Fruit fly (Drosophila melanogaster) whole organism, embryonic: ENCODE measurements around the gene GstD8.

Source experiments
- Atf3 ChIP-seq: fragments of 200-800 bp; sonication (Bioruptor generic); optimal IDR thresholded peaks from 3 replicates; lab custom pipeline; 2016; ENCODE audit warnings: missing biosample characterization, missing genetic modification characterization
- BtbVII ChIP-seq: fragments of 200-800 bp; sonication (Bioruptor generic); optimal IDR thresholded peaks from 3 replicates; lab custom pipeline; 2017; ENCODE audit warnings: missing biosample characterization, mild to moderate bottlenecking, missing genetic modification characterization
- Bteb2 ChIP-seq: fragments of 200-800 bp; sonication (Bioruptor generic); optimal IDR thresholded peaks from 2 replicates; lab custom pipeline; 2016; ENCODE audit warnings: missing biosample characterization, missing genetic modification characterization
- CG10979 ChIP-seq: fragments of 200-800 bp; sonication (Bioruptor generic); optimal IDR thresholded peaks from 2 replicates; lab custom pipeline; 2018; ENCODE audit warnings: missing biosample characterization, mild to moderate bottlenecking, missing genetic modification characterization, moderate library complexity
- CG12942 ChIP-seq: fragments of 200-800 bp; sonication (Bioruptor generic); optimal IDR thresholded peaks from 3 replicates; lab custom pipeline; 2016; ENCODE audit warnings: missing biosample characterization, missing genetic modification characterization
- CG13624 ChIP-seq: fragments of 200-800 bp; sonication (Bioruptor generic); optimal IDR thresholded peaks from 2 replicates; lab custom pipeline; 2016; ENCODE audit warnings: missing biosample characterization, missing genetic modification characterization
- CG14965 ChIP-seq: fragments of 200-800 bp; sonication (Bioruptor generic); optimal IDR thresholded peaks from 2 replicates; lab custom pipeline; 2016; ENCODE audit warnings: missing biosample characterization, missing genetic modification characterization, borderline replicate concordance
- CG15601 ChIP-seq: fragments of 200-800 bp; sonication (Bioruptor generic); optimal IDR thresholded peaks from 3 replicates; lab custom pipeline; 2019; ENCODE audit warnings: missing biosample characterization, mild to moderate bottlenecking, missing genetic modification characterization, moderate library complexity
- CG17359 ChIP-seq: fragments of 200-800 bp; sonication (Bioruptor generic); optimal IDR thresholded peaks from 3 replicates; lab custom pipeline; 2018; ENCODE audit warnings: missing biosample characterization, mild to moderate bottlenecking, missing genetic modification characterization, moderate library complexity
- CG17568 ChIP-seq: fragments of 200-800 bp; sonication (Bioruptor generic); optimal IDR thresholded peaks from 2 replicates; lab custom pipeline; 2018; ENCODE audit warnings: missing biosample characterization, mild to moderate bottlenecking, missing genetic modification characterization, moderate library complexity
- CG18011 ChIP-seq: fragments of 200-800 bp; sonication (Bioruptor generic); optimal IDR thresholded peaks from 2 replicates; lab custom pipeline; 2017; ENCODE audit warnings: missing biosample characterization, missing genetic modification characterization, mild to moderate bottlenecking, moderate library complexity, missing genotype
- CG18476 ChIP-seq: fragments of 200-800 bp; sonication (Bioruptor generic); optimal IDR thresholded peaks from 2 replicates; lab custom pipeline; 2016; ENCODE audit warnings: missing biosample characterization, mild to moderate bottlenecking, missing genetic modification characterization
- CG3163 ChIP-seq: fragments of 200-800 bp; sonication (Bioruptor generic); optimal IDR thresholded peaks from 3 replicates; lab custom pipeline; 2016; ENCODE audit warnings: missing biosample characterization, missing genetic modification characterization
- CG7357 ChIP-seq: fragments of 200-800 bp; sonication (Bioruptor generic); IDR thresholded peaks from 3 replicates; pipeline ENCODE4 v1.3.6; 2022; ENCODE audit warnings: missing biosample characterization, missing genetic modification characterization
- CG7556 ChIP-seq: fragments of 200-800 bp; sonication (Bioruptor generic); optimal IDR thresholded peaks from 2 replicates; lab custom pipeline; 2017; ENCODE audit warnings: missing biosample characterization, mild to moderate bottlenecking, missing genetic modification characterization
- CG9609 ChIP-seq: fragments of 200-800 bp; sonication (Bioruptor generic); optimal IDR thresholded peaks from 3 replicates; lab custom pipeline; 2016; ENCODE audit warnings: missing biosample characterization, missing genetic modification characterization
- CTCF ChIP-seq: fragments of 200-800 bp; sonication (Bioruptor generic); optimal IDR thresholded peaks from 2 replicates; lab custom pipeline; 2017; ENCODE audit warnings: missing biosample characterization, mild to moderate bottlenecking, missing genetic modification characterization, moderate library complexity
- Chrac-16 ChIP-seq: fragments of 200-800 bp; sonication (Bioruptor generic); optimal IDR thresholded peaks from 3 replicates; lab custom pipeline; 2016; ENCODE audit warnings: missing biosample characterization, missing genetic modification characterization
- E2f2 ChIP-seq: fragments of 200-800 bp; sonication (Bioruptor generic); IDR thresholded peaks from 2 replicates; pipeline ENCODE4 v1.3.6; 2022; ENCODE audit warnings: missing biosample characterization, missing genetic modification characterization
- Fer1 ChIP-seq: fragments of 200-800 bp; sonication (Bioruptor generic); optimal IDR thresholded peaks from 2 replicates; lab custom pipeline; 2017; ENCODE audit warnings: missing biosample characterization, mild to moderate bottlenecking, missing genetic modification characterization
- HLHmδ ChIP-seq: fragments of 200-800 bp; sonication (Bioruptor generic); optimal IDR thresholded peaks from 2 replicates; lab custom pipeline; 2018; ENCODE audit warnings: missing biosample characterization, mild to moderate bottlenecking, missing genetic modification characterization, moderate library complexity
- MBD-R2 ChIP-seq: fragments of 200-800 bp; sonication (Bioruptor generic); IDR thresholded peaks from 2 replicates; pipeline ENCODE4 v1.3.6; 2022; ENCODE audit warnings: missing biosample characterization, missing genetic modification characterization
- Pdp1 ChIP-seq, 2 experiments: fragments of 200-800 bp; sonication (Bioruptor generic); optimal IDR thresholded peaks; 3 replicates each; lab custom pipeline; 2016; ENCODE audit warnings: missing biosample characterization in 2 of 2, missing genetic modification characterization in 2 of 2, mild to moderate bottlenecking in 1 of 2, moderate library complexity in 1 of 2
- Scr ChIP-seq: fragments of 200-800 bp; sonication (Bioruptor generic); IDR thresholded peaks from 2 replicates; pipeline ENCODE4 v1.3.6; 2022; ENCODE audit warnings: missing biosample characterization, missing genetic modification characterization; ENCODE audit not compliant: partially characterized antibody
- Vsx1 ChIP-seq: fragments of 200-800 bp; sonication (Bioruptor generic); optimal IDR thresholded peaks from 2 replicates; lab custom pipeline; 2017; ENCODE audit warnings: missing biosample characterization, mild to moderate bottlenecking, missing genetic modification characterization, missing genetic modification reagents
- YL-1 ChIP-seq: fragments of 200-800 bp; sonication (Bioruptor generic); optimal IDR thresholded peaks from 3 replicates; lab custom pipeline; 2017; ENCODE audit warnings: missing biosample characterization, mild to moderate bottlenecking, missing genetic modification characterization
- al ChIP-seq: fragments of 200-800 bp; sonication (Bioruptor generic); IDR thresholded peaks from 2 replicates; pipeline ENCODE4 v1.3.6; 2022; ENCODE audit warnings: missing biosample characterization, missing genetic modification characterization
- amos ChIP-seq: fragments of 200-800 bp; sonication (Bioruptor generic); IDR thresholded peaks from 2 replicates; pipeline ENCODE4 v1.3.6; 2022; ENCODE audit warnings: missing biosample characterization, missing genetic modification characterization; ENCODE audit not compliant: partially characterized antibody
- ci ChIP-seq: fragments of 200-800 bp; sonication (Bioruptor generic); IDR thresholded peaks from 3 replicates; pipeline ENCODE4 v1.3.6; 2022; ENCODE audit warnings: missing biosample characterization, missing genetic modification characterization
- cwo ChIP-seq: fragments of 200-800 bp; sonication (Bioruptor generic); optimal IDR thresholded peaks from 3 replicates; lab custom pipeline; 2017; ENCODE audit warnings: missing biosample characterization, missing genetic modification characterization, mild to moderate bottlenecking, moderate library complexity, missing genetic modification reagents
- da ChIP-seq: fragments of 200-800 bp; sonication (Bioruptor generic); optimal IDR thresholded peaks from 2 replicates; lab custom pipeline; 2016; ENCODE audit warnings: missing biosample characterization, missing genetic modification characterization
- ems ChIP-seq: fragments of 200-800 bp; sonication (Bioruptor generic); optimal IDR thresholded peaks from 3 replicates; lab custom pipeline; 2016; ENCODE audit warnings: missing biosample characterization, missing genetic modification characterization
- ewg ChIP-seq: fragments of 200-800 bp; sonication (Bioruptor generic); optimal IDR thresholded peaks from 3 replicates; lab custom pipeline; 2017; ENCODE audit warnings: mild to moderate bottlenecking, missing biosample characterization, missing genetic modification reagents, missing genetic modification characterization
- gsb ChIP-seq: fragments of 200-800 bp; sonication (Bioruptor generic); IDR thresholded peaks from 2 replicates; pipeline ENCODE4 v1.3.6; 2022; ENCODE audit warnings: missing biosample characterization, missing genetic modification characterization
- inv ChIP-seq: fragments of 200-800 bp; sonication (Bioruptor generic); IDR thresholded peaks from 2 replicates; pipeline ENCODE4 v1.3.6; 2022; ENCODE audit warnings: missing biosample characterization, missing genetic modification characterization; ENCODE audit not compliant: partially characterized antibody
- klu ChIP-seq: fragments of 200-800 bp; sonication (Bioruptor generic); IDR thresholded peaks from 2 replicates; pipeline ENCODE4 v1.3.6; 2022; ENCODE audit warnings: missing biosample characterization, missing genetic modification characterization
- maf-S ChIP-seq: fragments of 200-800 bp; sonication (Bioruptor generic); optimal IDR thresholded peaks from 2 replicates; lab custom pipeline; 2016; ENCODE audit warnings: missing biosample characterization, missing genetic modification characterization
- peb ChIP-seq: fragments of 200-800 bp; sonication (Bioruptor generic); IDR thresholded peaks from 2 replicates; pipeline ENCODE4 v1.3.6; 2022; ENCODE audit warnings: missing biosample characterization, missing genetic modification characterization
- pho ChIP-seq: fragments of 200-800 bp; sonication (Bioruptor generic); optimal IDR thresholded peaks from 2 replicates; lab custom pipeline; 2016; ENCODE audit warnings: missing biosample characterization, missing genetic modification characterization
- pita ChIP-seq: fragments of 200-800 bp; sonication (Bioruptor generic); optimal IDR thresholded peaks from 2 replicates; lab custom pipeline; 2017; ENCODE audit warnings: missing biosample characterization, mild to moderate bottlenecking, missing genetic modification characterization
- row ChIP-seq: fragments of 200-800 bp; sonication (Bioruptor generic); IDR thresholded peaks from 3 replicates; pipeline ENCODE4 v1.3.6; 2022; ENCODE audit warnings: missing biosample characterization, missing genetic modification characterization
- sim ChIP-seq: fragments of 200-800 bp; sonication (Bioruptor generic); IDR thresholded peaks from 2 replicates; pipeline ENCODE4 v1.3.6; 2022; ENCODE audit warnings: missing biosample characterization, missing genetic modification characterization
- slp2 ChIP-seq: fragments of 200-800 bp; sonication (Bioruptor generic); optimal IDR thresholded peaks from 2 replicates; lab custom pipeline; 2016; ENCODE audit warnings: missing biosample characterization, missing genetic modification characterization
- sob ChIP-seq: fragments of 200-800 bp; sonication (Bioruptor generic); IDR thresholded peaks from 2 replicates; pipeline ENCODE4 v1.3.6; 2022; ENCODE audit warnings: missing biosample characterization, missing genetic modification characterization
- sug ChIP-seq: fragments of 200-800 bp; optimal IDR thresholded peaks from 2 replicates; lab custom pipeline; 2019; ENCODE audit warnings: missing biosample characterization, mild to moderate bottlenecking, missing genetic modification characterization, moderate library complexity
- tin ChIP-seq: fragments of 200-800 bp; sonication (Bioruptor generic); optimal IDR thresholded peaks from 3 replicates; lab custom pipeline; 2016; ENCODE audit warnings: missing biosample characterization, missing genetic modification characterization
- tio ChIP-seq: fragments of 200-800 bp; sonication (Bioruptor generic); optimal IDR thresholded peaks from 2 replicates; lab custom pipeline; 2017; ENCODE audit warnings: missing biosample characterization, missing genetic modification characterization, inconsistent platforms
- trh ChIP-seq: fragments of 200-800 bp; sonication (Bioruptor generic); optimal IDR thresholded peaks from 2 replicates; lab custom pipeline; 2016; ENCODE audit warnings: missing biosample characterization, missing genetic modification characterization
- wek ChIP-seq: fragments of 200-800 bp; sonication (Bioruptor generic); optimal IDR thresholded peaks from 3 replicates; lab custom pipeline; 2018; ENCODE audit warnings: missing biosample characterization, mild to moderate bottlenecking, missing genetic modification characterization, moderate library complexity
- zen ChIP-seq: fragments of 200-800 bp; sonication (Bioruptor generic); optimal IDR thresholded peaks from 3 replicates; lab custom pipeline; 2018; ENCODE audit warnings: missing biosample characterization, mild to moderate bottlenecking, missing genetic modification characterization, moderate library complexity
- zen2 ChIP-seq: fragments of 200-800 bp; sonication (Bioruptor generic); IDR thresholded peaks from 3 replicates; pipeline ENCODE4 v1.3.6; 2022; ENCODE audit warnings: missing biosample characterization, missing genetic modification characterization; ENCODE audit not compliant: partially characterized antibody

The GstD8 gene

dm6 chr3R:12350497-12350896, 29.3 kb upstream of the GstD8 start, which contains the start of gene CG10038:
CG10038 (minus strand) TSS chr3R:12350644.
- no peak for TF ChIP-seq zen (tag; lab: Kevin White, UChicago)
- TF ChIP-seq CG17359 (tag; lab: Kevin White, UChicago): no peak
- no peak for TF ChIP-seq cwo (GFP tag; lab: Kevin White, UChicago)
- peak in 1 of 2 experiments; percentile 15 for TF ChIP-seq Pdp1 (GFP tag; optimal IDR thresholded peaks at IDR 0.05; lab: Kevin White, UChicago)
- TF ChIP-seq YL-1 (GFP tag; lab: Kevin White, UChicago): peak; percentile 45
- no peak for TF ChIP-seq klu (GFP tag; lab: Robert Waterston, UW)
- peak; percentile 93 for TF ChIP-seq inv
- no peak for TF ChIP-seq peb (GFP tag; lab: Robert Waterston, UW)
- TF ChIP-seq CG13624 (GFP tag; lab: Kevin White, UChicago): peak; percentile 36
- TF ChIP-seq gsb (GFP tag; lab: Robert Waterston, UW): no peak
- TF ChIP-seq pita (GFP tag; lab: Kevin White, UChicago): no peak
- no peak for TF ChIP-seq sug (tag; lab: Kevin White, UChicago)
- TF ChIP-seq CTCF (GFP tag; lab: Kevin White, UChicago): peak; percentile 96
- no peak for TF ChIP-seq HLHmδ (GFP tag; lab: Kevin White, UChicago)
- no peak for TF ChIP-seq Vsx1 (GFP tag; lab: Kevin White, UChicago)
- peak; percentile 21 for TF ChIP-seq CG10979 (tag; lab: Kevin White, UChicago)
- TF ChIP-seq zen2 (GFP tag; lab: Robert Waterston, UW): peak; percentile 79; the same call in 2 of the 3 replicates
- peak; percentile 1 for TF ChIP-seq slp2 (GFP tag; lab: Kevin White, UChicago)
- TF ChIP-seq CG14965 (GFP tag; lab: Kevin White, UChicago): no peak
- TF ChIP-seq MBD-R2 (GFP tag; lab: Robert Waterston, UW): peak; percentile 100
- TF ChIP-seq CG15601 (tag; lab: Kevin White, UChicago): peak; percentile 41
- peak; percentile 93 for TF ChIP-seq Scr
- no peak for TF ChIP-seq CG3163
- TF ChIP-seq trh (GFP tag; lab: Kevin White, UChicago): no peak
- peak; percentile 86 for TF ChIP-seq row (GFP tag; lab: Robert Waterston, UW)
- peak; percentile 11 for TF ChIP-seq CG18011 (GFP tag; lab: Kevin White, UChicago)
- no peak for TF ChIP-seq sim
- TF ChIP-seq ci (GFP tag; lab: Robert Waterston, UW): 0 out of 3 replicates have a peak, but pooled peaks have one; percentile 23
- no peak for TF ChIP-seq Bteb2 (GFP tag; lab: Kevin White, UChicago)
- TF ChIP-seq Fer1 (GFP tag; lab: Kevin White, UChicago): peak; percentile 41
- TF ChIP-seq BtbVII (GFP tag; lab: Kevin White, UChicago): no peak
- no peak for TF ChIP-seq CG18476 (GFP tag; lab: Kevin White, UChicago)
- TF ChIP-seq pho (GFP tag; lab: Kevin White, UChicago): peak; percentile 31
- TF ChIP-seq CG7556 (GFP tag; lab: Kevin White, UChicago): no peak
- TF ChIP-seq Atf3 (GFP tag; lab: Kevin White, UChicago): no peak
- no peak for TF ChIP-seq da (GFP tag; lab: Kevin White, UChicago)
- peak; percentile 16 for TF ChIP-seq Chrac-16 (GFP tag; lab: Kevin White, UChicago)
- no peak for TF ChIP-seq tio (GFP tag; lab: Kevin White, UChicago)
- TF ChIP-seq wek (GFP tag; lab: Kevin White, UChicago): peak; percentile 31
- no peak for TF ChIP-seq CG9609 (GFP tag; lab: Kevin White, UChicago)
- TF ChIP-seq sob (GFP tag; lab: Robert Waterston, UW): peak; percentile 56; the same call in 1 of the 2 replicates
- no peak for TF ChIP-seq ems
- TF ChIP-seq maf-S (GFP tag; lab: Kevin White, UChicago): peak; percentile 6
- no peak for TF ChIP-seq CG17568 (GFP tag; lab: Kevin White, UChicago)
- TF ChIP-seq CG7357 (GFP tag; lab: Robert Waterston, UW): peak; percentile 81
- peak; percentile 97 for TF ChIP-seq amos
- TF ChIP-seq ewg: no peak
- peak; percentile 21 for TF ChIP-seq CG12942
- peak; percentile 71 for TF ChIP-seq E2f2 (GFP tag; lab: Robert Waterston, UW)
- peak; percentile 21; the same call in 1 of the 2 replicates for TF ChIP-seq al
- TF ChIP-seq tin (GFP tag; lab: Kevin White, UChicago): peak; percentile 56
